Worm (Caenorhabditis elegans) whole organism, L4/young adult: Measurements from ENCODE around the gene nhr-117.

Source experiments
- W03F9.2 ChIP-seq: fragments of 150-350 bp; optimal IDR thresholded peaks from 2 replicates; lab custom pipeline; 2014; ENCODE audit warnings: missing biosample characterization, missing genetic modification characterization
- dao-5 ChIP-seq: sonication (generic microtip); optimal IDR thresholded peaks from 2 replicates; lab custom pipeline; 2016; ENCODE audit warnings: missing genotype, missing genetic modification characterization, moderate library complexity, missing compliant biosample characterization
- him-1 ChIP-seq: sonication (generic microtip); optimal IDR thresholded peaks from 2 replicates; lab custom pipeline; 2016; ENCODE audit warnings: missing genotype, missing genetic modification reagents, missing genetic modification characterization, missing compliant biosample characterization

nhr-117 gene

ce11 chrV:1621494-1621893 is at the start of gene nhr-117:
Gene nhr-117 (minus strand): TSS chrV:1621520.
- TF ChIP-seq dao-5 (tag; lab: Kevin White, UChicago) (no peak), him-1 (tag; lab: Kevin White, UChicago) (no peak), W03F9.2 (tag; lab: Kevin White, UChicago) (no peak)

ce11 chrV:1668216-1668615 is 46.9 kb upstream of the nhr-117 start, which contains the start of gene irld-42:
Gene irld-42 (plus strand): TSS chrV:1668516.
- TF ChIP-seq W03F9.2 (tag; lab: Kevin White, UChicago) (no peak), him-1 (tag; lab: Kevin White, UChicago) (no peak), dao-5 (tag; lab: Kevin White, UChicago) (no peak)

- no peak for TF ChIP-seq dao-5 (tag; lab: Kevin White, UChicago)
- no peak for TF ChIP-seq him-1 (tag; lab: Kevin White, UChicago)
- TF ChIP-seq W03F9.2 (tag; lab: Kevin White, UChicago): no peak
These were observed 45.6 kb upstream of the nhr-117 start, which contains the start of gene K04F1.8 for ce11 chrV:1666904-1667303. Gene K04F1.8 (plus strand): TSS chrV:1667204.

- TF ChIP-seq dao-5 (tag; lab: Kevin White, UChicago) (no peak), W03F9.2 (tag; lab: Kevin White, UChicago) (no peak), him-1 (tag; lab: Kevin White, UChicago) (no peak)
These were observed 43.6 kb upstream of the nhr-117 start, which contains the start of gene K04F1.9 for ce11 chrV:1664921-1665320. Gene K04F1.9 (plus strand): TSS chrV:1665221.

ce11 chrV:1662270-1662669 is 41.0 kb upstream of the nhr-117 start, which contains the start of gene irld-40:
Gene irld-40 (plus strand): TSS chrV:1662570.
- TF ChIP-seq W03F9.2 (tag; lab: Kevin White, UChicago): no peak
- TF ChIP-seq dao-5 (tag; lab: Kevin White, UChicago): no peak
- TF ChIP-seq him-1 (tag; lab: Kevin White, UChicago): no peak

- no peak for TF ChIP-seq dao-5 (tag; lab: Kevin White, UChicago)
- no peak for TF ChIP-seq him-1 (tag; lab: Kevin White, UChicago)
- no peak for TF ChIP-seq W03F9.2 (tag; lab: Kevin White, UChicago)
These were observed 33.5 kb upstream of the nhr-117 start, which contains the start of gene irld-11 for ce11 chrV:1654845-1655244. Gene irld-11 (plus strand): TSS chrV:1655145.

ce11 chrV:1651045-1651444 is 29.7 kb upstream of the nhr-117 start, which contains the start of gene irld-44:
Gene irld-44 (plus strand): TSS chrV:1651345.
- TF ChIP-seq him-1 (tag; lab: Kevin White, UChicago) (no peak), W03F9.2 (tag; lab: Kevin White, UChicago) (no peak), dao-5 (tag; lab: Kevin White, UChicago) (no peak)

- TF ChIP-seq W03F9.2 (tag; lab: Kevin White, UChicago) (no peak), dao-5 (tag; lab: Kevin White, UChicago) (no peak), him-1 (tag; lab: Kevin White, UChicago) (no peak)
These were observed 26.7 kb upstream of the nhr-117 start, which contains the start of gene irld-45 for ce11 chrV:1648000-1648399. Gene irld-45 (plus strand): TSS chrV:1648300.

- no peak for TF ChIP-seq dao-5 (tag; lab: Kevin White, UChicago)
- no peak for TF ChIP-seq him-1 (tag; lab: Kevin White, UChicago)
- TF ChIP-seq W03F9.2 (tag; lab: Kevin White, UChicago): no peak
These were observed 22.6 kb upstream of the nhr-117 start, which contains the start of gene alh-2 for ce11 chrV:1643886-1644285. Gene alh-2 (plus strand): TSS chrV:1644169.

ce11 chrV:1642768-1643167 is 21.4 kb upstream of the nhr-117 start:
- no peak for TF ChIP-seq W03F9.2 (tag; lab: Kevin White, UChicago)
- no peak for TF ChIP-seq dao-5 (tag; lab: Kevin White, UChicago)
- TF ChIP-seq him-1 (tag; lab: Kevin White, UChicago): no peak

ce11 chrV:1642199-1642598 is 20.9 kb upstream of the nhr-117 start, which contains the start of gene Y46H3D.1:
Gene Y46H3D.1 (plus strand): TSS chrV:1642499.
- TF ChIP-seq dao-5 (tag; lab: Kevin White, UChicago): no peak
- no peak for TF ChIP-seq him-1 (tag; lab: Kevin White, UChicago)
- TF ChIP-seq W03F9.2 (tag; lab: Kevin White, UChicago): no peak

ce11 chrV:1640008-1640407 is 18.7 kb upstream of the nhr-117 start, which contains the start of gene str-221:
Gene str-221 (plus strand): TSS chrV:1640308.
- TF ChIP-seq him-1 (tag; lab: Kevin White, UChicago) (no peak), dao-5 (tag; lab: Kevin White, UChicago) (no peak), W03F9.2 (tag; lab: Kevin White, UChicago) (no peak)

ce11 chrV:1635859-1636258 is 14.5 kb upstream of the nhr-117 start, which contains the start of gene str-222:
Gene str-222 (plus strand): TSS chrV:1636159.
- TF ChIP-seq W03F9.2 (tag; lab: Kevin White, UChicago): no peak
- TF ChIP-seq him-1 (tag; lab: Kevin White, UChicago): no peak

- TF ChIP-seq him-1 (tag; lab: Kevin White, UChicago): no peak
These were observed 10.4 kb upstream of the nhr-117 start, which contains the start of gene irld-17 for ce11 chrV:1631717-1632116. Gene irld-17 (plus strand): TSS chrV:1632017.
